Worm (Caenorhabditis elegans): ENCODE results near the gene W01H2.2.
A peak's percentile ranks its signal among the peaks of the same experiment; 100 is the strongest.

Gene W01H2.2

DNA sequence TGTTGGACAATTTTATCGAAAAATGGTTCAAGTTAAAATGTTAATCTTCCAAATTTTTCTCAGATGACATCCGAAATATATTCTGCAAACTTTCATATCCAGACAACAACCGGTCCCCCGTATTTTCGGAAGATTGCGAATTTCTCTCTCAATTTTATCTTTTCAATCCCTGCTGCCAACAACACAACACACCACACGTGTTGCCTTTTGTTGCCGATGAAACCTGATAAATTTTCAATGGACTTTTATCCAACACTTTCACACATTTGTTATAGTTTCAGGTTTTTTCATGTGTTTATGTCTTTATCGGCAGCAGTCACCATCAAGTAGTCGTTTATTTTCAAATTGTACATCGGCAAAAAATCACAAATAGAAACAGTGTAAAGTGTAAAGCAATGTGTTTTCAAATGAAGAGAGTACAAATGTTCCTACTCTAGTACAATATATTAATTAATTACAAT is 28.0 kb upstream of the W01H2.2 start:
- TF ChIP-seq hsf-1 (GFP tag; IDR thresholded peaks at IDR 0.05) (no peak), F39B2.1 (GFP tag; IDR thresholded peaks at IDR 0.05) (no peak), snpc-1.3 (tag; optimal IDR thresholded peaks at IDR 0.05; ENCODE audit: insufficient read depth) (no peak), nfya-1 (tag; optimal IDR thresholded peaks at IDR 0.05; ENCODE audit: borderline replicate concordance, insufficient read depth) (no peak), tbp1 (GFP tag; optimal IDR thresholded peaks at IDR 0.05) (peak; percentile 49), unc-130 (GFP tag; optimal IDR thresholded peaks at IDR 0.05) (no peak), atf-7 (tag; optimal IDR thresholded peaks at IDR 0.05) (peak; percentile 40), attf-5 (GFP tag; optimal IDR thresholded peaks at IDR 0.05) (peak; percentile 2), somi-1 (GFP tag; optimal IDR thresholded peaks at IDR 0.05) (peak; percentile 25), B0336.3 (GFP tag; IDR thresholded peaks at IDR 0.05) (peak; percentile 86), chd-7 (tag; optimal IDR thresholded peaks at IDR 0.05) (peak; percentile 46), madf-10 (tag; optimal IDR thresholded peaks at IDR 0.05) (no peak), ztf-28 (GFP tag; IDR thresholded peaks at IDR 0.05) (no peak), snpc-4 (GFP tag; optimal IDR thresholded peaks at IDR 0.05) (no peak), snpc-4 (tag; optimal IDR thresholded peaks at IDR 0.05) (no peak), dox-1 (GFP tag; IDR thresholded peaks at IDR 0.05) (peak; percentile 65), cebp-2 (GFP tag; IDR thresholded peaks at IDR 0.05) (no peak), let-607 (tag; optimal IDR thresholded peaks at IDR 0.05) (no peak), nhr-90 (tag; optimal IDR thresholded peaks at IDR 0.05) (peak; percentile 18), tlf-1 (GFP tag; optimal IDR thresholded peaks at IDR 0.05) (peak; percentile 49), sptf-2 (GFP tag; optimal IDR thresholded peaks at IDR 0.05) (no peak), ekl-4 (GFP tag; IDR thresholded peaks at IDR 0.05) (0 out of 2 replicates have a peak, but pooled peaks have one; percentile 30), F57A8.1 (GFP tag; optimal IDR thresholded peaks at IDR 0.05) (no peak), Y53G8AR.9 (GFP tag; conservative IDR thresholded peaks at IDR 0.05) (0 out of 2 replicates have a peak, but pooled peaks have one; percentile 56), ceh-27 (GFP tag; optimal IDR thresholded peaks at IDR 0.05) (no peak), lin-35 (GFP tag; optimal IDR thresholded peaks at IDR 0.05) (no peak), die-1 (tag; optimal IDR thresholded peaks at IDR 0.05) (no peak), F52B5.7 (tag; optimal IDR thresholded peaks at IDR 0.05) (no peak), madf-6 (GFP tag; IDR thresholded peaks at IDR 0.05) (no peak), repo-1 (tag; optimal IDR thresholded peaks at IDR 0.05) (peak; percentile 89), ztf-25 (GFP tag; IDR thresholded peaks at IDR 0.05) (0 out of 2 replicates have a peak, but pooled peaks have one; percentile 15), lin-26 (GFP tag; IDR thresholded peaks at IDR 0.05) (0 out of 2 replicates have a peak, but pooled peaks have one; percentile 12), D2030.7 (GFP tag; IDR thresholded peaks at IDR 0.05) (no peak), F37B4.10 (GFP tag; IDR thresholded peaks at IDR 0.05) (no peak), K11D2.4 (GFP tag; IDR thresholded peaks at IDR 0.05) (0 out of 2 replicates have a peak, but pooled peaks have one; percentile 10), ztf-26 (tag; optimal IDR thresholded peaks at IDR 0.05) (peak; percentile 24), nhr-27 (tag; optimal IDR thresholded peaks at IDR 0.05) (no peak), mel-28 (tag; optimal IDR thresholded peaks at IDR 0.05; ENCODE audit: borderline replicate concordance) (no peak), unc-62 (GFP tag; optimal IDR thresholded peaks at IDR 0.05) (no peak), F49E8.2 (tag; optimal IDR thresholded peaks at IDR 0.05; ENCODE audit: insufficient read depth) (no peak), Y95B8A.8 (GFP tag; IDR thresholded peaks at IDR 0.05) (no peak), zfh-2 (GFP tag; conservative IDR thresholded peaks at IDR 0.05) (no peak), egl-44 (GFP tag; IDR thresholded peaks at IDR 0.05) (no peak), cebp-1 (GFP tag; IDR thresholded peaks at IDR 0.05) (no peak), cebp-1 (tag; optimal IDR thresholded peaks at IDR 0.05) (peak; percentile 57), mcd-1 (GFP tag; IDR thresholded peaks at IDR 0.05) (no peak), Y53F4B.3 (GFP tag; IDR thresholded peaks at IDR 0.05) (no peak), ztf-6 (GFP tag; IDR thresholded peaks at IDR 0.05) (no peak)
